Fruit fly (Drosophila melanogaster) whole organism, embryonic: Measurements from ENCODE around the gene CG3902.

Source experiments
- ATbp ChIP-seq: fragments of 200-800 bp; sonication (Bioruptor generic); optimal IDR thresholded peaks from 2 replicates; lab custom pipeline; 2017; ENCODE audit warnings: missing biosample characterization, mild to moderate bottlenecking, missing genetic modification characterization, missing genetic modification reagents
- Ada2b ChIP-seq: fragments of 200-800 bp; sonication (Bioruptor generic); IDR thresholded peaks from 2 replicates; pipeline ENCODE4 v1.3.6; 2022; ENCODE audit warnings: missing biosample characterization, missing genetic modification characterization
- CG11247 ChIP-seq: fragments of 200-800 bp; sonication (Bioruptor generic); IDR thresholded peaks from 2 replicates; pipeline ENCODE4 v1.3.6; 2022; ENCODE audit warnings: missing biosample characterization, missing genetic modification characterization
- CG12769 ChIP-seq: fragments of 200-800 bp; sonication (Bioruptor generic); optimal IDR thresholded peaks from 2 replicates; lab custom pipeline; 2019; ENCODE audit warnings: missing biosample characterization, mild to moderate bottlenecking, missing genetic modification characterization, moderate library complexity
- CG13123 ChIP-seq: fragments of 200-800 bp; sonication (Bioruptor generic); optimal IDR thresholded peaks from 2 replicates; lab custom pipeline; 2016; ENCODE audit warnings: missing biosample characterization, missing genetic modification characterization
- CG13424 ChIP-seq: fragments of 200-800 bp; sonication (Bioruptor generic); optimal IDR thresholded peaks from 2 replicates; lab custom pipeline; 2019; ENCODE audit warnings: missing biosample characterization, mild to moderate bottlenecking, missing genetic modification characterization, moderate library complexity
- CG13894 ChIP-seq: fragments of 200-800 bp; sonication (Bioruptor generic); optimal IDR thresholded peaks from 3 replicates; lab custom pipeline; 2018; ENCODE audit warnings: missing biosample characterization, mild to moderate bottlenecking, missing genetic modification characterization, moderate library complexity
- CG14667 ChIP-seq: fragments of 200-800 bp; sonication (Bioruptor generic); IDR thresholded peaks from 2 replicates; pipeline ENCODE4 v1.3.6; 2022; ENCODE audit warnings: missing biosample characterization, missing genetic modification characterization
- CG16815 ChIP-seq: fragments of 200-800 bp; sonication (Bioruptor generic); optimal IDR thresholded peaks from 3 replicates; lab custom pipeline; 2017; ENCODE audit warnings: missing biosample characterization, mild to moderate bottlenecking, missing genetic modification characterization
- CG17385 ChIP-seq: fragments of 200-800 bp; sonication (Bioruptor generic); optimal IDR thresholded peaks from 3 replicates; lab custom pipeline; 2018; ENCODE audit warnings: missing biosample characterization, mild to moderate bottlenecking, missing genetic modification characterization
- CG2116 ChIP-seq: fragments of 200-800 bp; sonication (Bioruptor generic); optimal IDR thresholded peaks from 3 replicates; lab custom pipeline; 2018; ENCODE audit warnings: missing biosample characterization, mild to moderate bottlenecking, missing genetic modification characterization
- CG2712 ChIP-seq: fragments of 200-800 bp; optimal IDR thresholded peaks from 3 replicates; lab custom pipeline; 2019; ENCODE audit warnings: missing biosample characterization, mild to moderate bottlenecking, missing genetic modification characterization, moderate library complexity
- CG3163 ChIP-seq: fragments of 200-800 bp; sonication (Bioruptor generic); optimal IDR thresholded peaks from 3 replicates; lab custom pipeline; 2016; ENCODE audit warnings: missing biosample characterization, missing genetic modification characterization
- CG32532 ChIP-seq: fragments of 200-800 bp; sonication (Bioruptor generic); IDR thresholded peaks from 2 replicates; pipeline ENCODE4 v1.3.6; 2022; ENCODE audit warnings: missing biosample characterization, missing genetic modification characterization
- CG33213 ChIP-seq: fragments of 200-800 bp; sonication (Bioruptor generic); optimal IDR thresholded peaks from 3 replicates; lab custom pipeline; 2016; ENCODE audit warnings: missing biosample characterization, missing genetic modification characterization
- CG3407 ChIP-seq: fragments of 200-800 bp; sonication (Bioruptor generic); optimal IDR thresholded peaks from 2 replicates; lab custom pipeline; 2018; ENCODE audit warnings: missing biosample characterization, mild to moderate bottlenecking, missing genetic modification characterization
- CG4404 ChIP-seq: fragments of 200-800 bp; sonication (Bioruptor generic); IDR thresholded peaks from 2 replicates; pipeline ENCODE4 v1.3.6; 2022; ENCODE audit warnings: missing biosample characterization, missing genetic modification characterization
- CG6765 ChIP-seq: fragments of 200-800 bp; sonication (Bioruptor generic); optimal IDR thresholded peaks from 3 replicates; lab custom pipeline; 2017; ENCODE audit warnings: missing biosample characterization, mild to moderate bottlenecking, missing genetic modification characterization
- CG7271 ChIP-seq: fragments of 200-800 bp; sonication (Bioruptor generic); optimal IDR thresholded peaks from 2 replicates; lab custom pipeline; 2018; ENCODE audit warnings: missing biosample characterization, mild to moderate bottlenecking, missing genetic modification characterization, moderate library complexity
- CG7987 ChIP-seq: fragments of 200-800 bp; sonication (Bioruptor generic); optimal IDR thresholded peaks from 2 replicates; lab custom pipeline; 2018; ENCODE audit warnings: missing biosample characterization, mild to moderate bottlenecking, missing genetic modification characterization, moderate library complexity
- CG8765 ChIP-seq: fragments of 200-800 bp; sonication (Bioruptor generic); IDR thresholded peaks from 2 replicates; pipeline ENCODE4 v1.3.6; 2022; ENCODE audit warnings: missing biosample characterization, missing genetic modification characterization
- CG8944 ChIP-seq: fragments of 200-800 bp; sonication (Bioruptor generic); optimal IDR thresholded peaks from 3 replicates; lab custom pipeline; 2016; ENCODE audit warnings: missing biosample characterization, missing genetic modification characterization
- CTCF ChIP-seq: fragments of 200-800 bp; sonication (Bioruptor generic); optimal IDR thresholded peaks from 2 replicates; lab custom pipeline; 2017; ENCODE audit warnings: missing biosample characterization, mild to moderate bottlenecking, missing genetic modification characterization, moderate library complexity
- CoRest ChIP-seq: fragments of 200-800 bp; sonication (Bioruptor generic); optimal IDR thresholded peaks from 3 replicates; lab custom pipeline; 2018; ENCODE audit warnings: missing biosample characterization, mild to moderate bottlenecking, missing genetic modification characterization, moderate library complexity
- Fer2 ChIP-seq: fragments of 200-800 bp; sonication (Bioruptor generic); optimal IDR thresholded peaks from 2 replicates; lab custom pipeline; 2018; ENCODE audit warnings: missing biosample characterization, mild to moderate bottlenecking, missing genetic modification characterization, moderate library complexity
- HmgZ ChIP-seq: fragments of 200-800 bp; sonication (Bioruptor generic); optimal IDR thresholded peaks from 2 replicates; lab custom pipeline; 2018; ENCODE audit warnings: missing biosample characterization, mild to moderate bottlenecking, missing genetic modification characterization
- Lpt ChIP-seq: fragments of >200 bp; optimal IDR thresholded peaks from 2 replicates; lab custom pipeline; 2018; ENCODE audit warnings: missing biosample characterization, missing genetic modification characterization
- Nf-YB ChIP-seq: fragments of 200-800 bp; sonication (Bioruptor generic); optimal IDR thresholded peaks from 3 replicates; lab custom pipeline; 2019; ENCODE audit warnings: missing biosample characterization, mild to moderate bottlenecking, missing genetic modification characterization, moderate library complexity
- Oli ChIP-seq: fragments of 200-800 bp; sonication (Bioruptor generic); optimal IDR thresholded peaks from 2 replicates; lab custom pipeline; 2018; ENCODE audit warnings: missing biosample characterization, mild to moderate bottlenecking, missing genetic modification characterization, moderate library complexity
- PHDP ChIP-seq: fragments of 200-800 bp; sonication (Bioruptor generic); optimal IDR thresholded peaks from 3 replicates; lab custom pipeline; 2018; ENCODE audit warnings: missing biosample characterization, mild to moderate bottlenecking, missing genetic modification characterization, moderate library complexity
- Side ChIP-seq: fragments of 200-800 bp; sonication (Bioruptor generic); optimal IDR thresholded peaks from 2 replicates; lab custom pipeline; 2016; ENCODE audit warnings: missing biosample characterization, missing genetic modification characterization
- Usf ChIP-seq: fragments of 200-800 bp; sonication (Bioruptor generic); optimal IDR thresholded peaks from 2 replicates; lab custom pipeline; 2017; ENCODE audit warnings: missing genotype, missing biosample characterization, missing genetic modification characterization
- YL-1 ChIP-seq: fragments of 200-800 bp; sonication (Bioruptor generic); optimal IDR thresholded peaks from 3 replicates; lab custom pipeline; 2017; ENCODE audit warnings: missing biosample characterization, mild to moderate bottlenecking, missing genetic modification characterization
- ab ChIP-seq: fragments of 200-800 bp; sonication (Bioruptor generic); optimal IDR thresholded peaks from 2 replicates; lab custom pipeline; 2016; ENCODE audit warnings: missing biosample characterization, missing genetic modification characterization
- ap ChIP-seq: fragments of 200-800 bp; sonication (Bioruptor generic); IDR thresholded peaks from 2 replicates; pipeline ENCODE4 v1.3.6; 2022; ENCODE audit warnings: missing biosample characterization, missing genetic modification characterization
- ase ChIP-seq: fragments of 200-800 bp; sonication (Bioruptor generic); IDR thresholded peaks from 3 replicates; pipeline ENCODE4 v1.3.6; 2022; ENCODE audit warnings: missing biosample characterization, missing genetic modification characterization
- az2 ChIP-seq: fragments of 200-800 bp; sonication (Bioruptor generic); optimal IDR thresholded peaks from 3 replicates; lab custom pipeline; 2016; ENCODE audit warnings: missing biosample characterization, missing genetic modification characterization
- br ChIP-seq: fragments of >200 bp; optimal IDR thresholded peaks from 2 replicates; lab custom pipeline; 2017
- cad ChIP-seq: fragments of >200 bp; optimal IDR thresholded peaks from 2 replicates; lab custom pipeline; 2017; ENCODE audit warnings: missing biosample characterization, missing genetic modification characterization
- chif ChIP-seq, 2 experiments: fragments of 200-800 bp; sonication (Bioruptor generic); optimal IDR thresholded peaks; 3 replicates each; lab custom pipeline; 2016; ENCODE audit warnings: missing biosample characterization in 2 of 2, missing genetic modification characterization in 2 of 2
- dati ChIP-seq: fragments of 200-800 bp; sonication (Bioruptor generic); IDR thresholded peaks from 2 replicates; pipeline ENCODE4 v1.3.6; 2022; ENCODE audit warnings: missing biosample characterization, missing genetic modification characterization
- emc ChIP-seq: fragments of 200-800 bp; sonication (Bioruptor generic); optimal IDR thresholded peaks from 2 replicates; lab custom pipeline; 2016; ENCODE audit warnings: missing biosample characterization, missing genetic modification characterization
- gsb-n ChIP-seq: fragments of 200-800 bp; sonication (Bioruptor generic); optimal IDR thresholded peaks from 3 replicates; lab custom pipeline; 2018; ENCODE audit warnings: missing biosample characterization, mild to moderate bottlenecking, missing genetic modification characterization
- ham ChIP-seq: fragments of 200-800 bp; sonication (Bioruptor generic); IDR thresholded peaks from 2 replicates; pipeline ENCODE4 v1.3.6; 2022; ENCODE audit warnings: missing biosample characterization, missing genetic modification characterization
- org-1 ChIP-seq: fragments of 200-800 bp; sonication (Bioruptor generic); optimal IDR thresholded peaks from 2 replicates; lab custom pipeline; 2017; ENCODE audit warnings: missing biosample characterization, missing genetic modification characterization
- psq ChIP-seq: fragments of 200-800 bp; sonication (Bioruptor generic); optimal IDR thresholded peaks from 2 replicates; lab custom pipeline; 2017; ENCODE audit warnings: missing biosample characterization, missing genetic modification characterization
- schlank ChIP-seq: fragments of 200-800 bp; sonication (Bioruptor generic); optimal IDR thresholded peaks from 2 replicates; lab custom pipeline; 2018; ENCODE audit warnings: missing biosample characterization, mild to moderate bottlenecking, missing genetic modification characterization
- slp2 ChIP-seq: fragments of 200-800 bp; sonication (Bioruptor generic); optimal IDR thresholded peaks from 2 replicates; lab custom pipeline; 2016; ENCODE audit warnings: missing biosample characterization, missing genetic modification characterization
- sna ChIP-seq: fragments of 200-800 bp; sonication (Bioruptor generic); IDR thresholded peaks from 2 replicates; pipeline ENCODE4 v1.3.6; 2022; ENCODE audit warnings: missing biosample characterization, missing genetic modification characterization; ENCODE audit not compliant: partially characterized antibody
- sob ChIP-seq: fragments of 200-800 bp; sonication (Bioruptor generic); IDR thresholded peaks from 2 replicates; pipeline ENCODE4 v1.3.6; 2022; ENCODE audit warnings: missing biosample characterization, missing genetic modification characterization
- ttk ChIP-seq: fragments of 200-800 bp; sonication (Bioruptor generic); IDR thresholded peaks from 2 replicates; pipeline ENCODE4 v2.1.2; 2022; ENCODE audit warnings: missing biosample characterization, missing genetic modification characterization
- vnd ChIP-seq: fragments of 200-800 bp; sonication (Bioruptor generic); IDR thresholded peaks from 3 replicates; pipeline ENCODE4 v1.3.6; 2022; ENCODE audit warnings: missing biosample characterization, missing genetic modification characterization; ENCODE audit not compliant: partially characterized antibody
- zfh1 ChIP-seq: fragments of 200-800 bp; sonication (Bioruptor generic); IDR thresholded peaks from 3 replicates; pipeline ENCODE4 v1.3.6; 2022; ENCODE audit warnings: missing biosample characterization, missing genetic modification characterization

CG3902 gene

dm6 chr3L:18867521-18867920, 30.6 kb downstream of the CG3902 start, which contains the start of gene Dysb (continued):
- peak; percentile 51 for TF ChIP-seq slp2 (GFP tag; lab: Kevin White, UChicago)
- peak; percentile 91 for TF ChIP-seq PHDP
- peak; percentile 61 for TF ChIP-seq Usf
- TF ChIP-seq CTCF (GFP tag; lab: Kevin White, UChicago): peak; percentile 22
- peak; percentile 94 for TF ChIP-seq CG2712 (tag; lab: Kevin White, UChicago)
- peak; percentile 91 for TF ChIP-seq sob
- peak; percentile 30 to 46 for TF ChIP-seq chif (GFP tag; optimal IDR thresholded peaks at IDR 0.05; lab: Kevin White, UChicago)
- TF ChIP-seq CG8765: peak; percentile 74
- peak; percentile 72 for TF ChIP-seq CG16815 (GFP tag; lab: Kevin White, UChicago)
- TF ChIP-seq CG7987 (GFP tag; lab: Kevin White, UChicago): peak; percentile 70
- TF ChIP-seq CG13424 (tag; lab: Kevin White, UChicago): peak; percentile 89
- TF ChIP-seq CG33213: peak; percentile 20
- peak; percentile 12 for TF ChIP-seq CG3163 (GFP tag; lab: Kevin White, UChicago)
- TF ChIP-seq CG2116: peak; percentile 61
- peak; percentile 89 for TF ChIP-seq CG11247
- peak; percentile 79 for TF ChIP-seq CG6765 (GFP tag; lab: Kevin White, UChicago)
- TF ChIP-seq CG13894 (tag; lab: Kevin White, UChicago): peak; percentile 85
- TF ChIP-seq HmgZ (tag; lab: Kevin White, UChicago): peak; percentile 87
- TF ChIP-seq Ada2b (GFP tag; lab: Robert Waterston, UW): peak; percentile 88
- TF ChIP-seq CG4404 (GFP tag; lab: Robert Waterston, UW): no peak
- peak; percentile 93 for TF ChIP-seq zfh1 (GFP tag; lab: Robert Waterston, UW)
- peak; percentile 82 for TF ChIP-seq ATbp
- peak; percentile 70 for TF ChIP-seq Nf-YB (GFP tag; lab: Kevin White, UChicago)
- no peak for TF ChIP-seq ham (GFP tag; lab: Robert Waterston, UW)
- TF ChIP-seq CG32532 (GFP tag; lab: Robert Waterston, UW): peak; percentile 97
- peak; percentile 89 for TF ChIP-seq CoRest (tag; lab: Kevin White, UChicago)
- TF ChIP-seq cad (GFP tag; lab: Kevin White, UChicago): no peak
- no peak; the same call in 1 of the 2 replicates for TF ChIP-seq sna (GFP tag; lab: Robert Waterston, UW)
- peak; percentile 34 for TF ChIP-seq CG8944 (GFP tag; lab: Kevin White, UChicago)
- peak; percentile 70 for TF ChIP-seq schlank (tag; lab: Kevin White, UChicago)
- no peak; the same call in 1 of the 2 replicates for TF ChIP-seq CG14667
- TF ChIP-seq psq: peak; percentile 73
- TF ChIP-seq Oli (tag; lab: Kevin White, UChicago): peak; percentile 80
- peak; percentile 80; the same call in 2 of the 3 replicates for TF ChIP-seq ase (GFP tag; lab: Robert Waterston, UW)
- TF ChIP-seq Side (GFP tag; lab: Kevin White, UChicago): peak; percentile 66
- TF ChIP-seq emc (GFP tag; lab: Kevin White, UChicago): no peak
- no peak; the same call in 1 of the 2 replicates for TF ChIP-seq ttk (GFP tag; lab: Robert Waterston, UW)
- TF ChIP-seq CG13123 (GFP tag; lab: Kevin White, UChicago): peak; percentile 43
- TF ChIP-seq CG17385 (GFP tag; lab: Kevin White, UChicago): peak; percentile 88
- peak; percentile 82 for TF ChIP-seq ap
- peak; percentile 88 for TF ChIP-seq gsb-n (tag; lab: Kevin White, UChicago)
- TF ChIP-seq dati (GFP tag; lab: Robert Waterston, UW): peak; percentile 81
- TF ChIP-seq CG3407 (GFP tag; lab: Kevin White, UChicago): peak; percentile 75
- TF ChIP-seq org-1 (GFP tag; lab: Kevin White, UChicago): peak; percentile 45
- peak; percentile 72 for TF ChIP-seq Fer2 (tag; lab: Kevin White, UChicago)
- TF ChIP-seq vnd (GFP tag; lab: Robert Waterston, UW): no peak
- no peak for TF ChIP-seq Lpt
- peak; percentile 47 for TF ChIP-seq CG7271 (tag; lab: Kevin White, UChicago)
- peak; percentile 66 for TF ChIP-seq YL-1
- no peak for TF ChIP-seq br (lab: Kevin White, UChicago)
- TF ChIP-seq ab (GFP tag; lab: Kevin White, UChicago): peak; percentile 50
- peak; percentile 88 for TF ChIP-seq az2 (GFP tag; lab: Kevin White, UChicago)
- peak; percentile 69 for TF ChIP-seq CG12769
